Worm (Caenorhabditis elegans) whole organism, L2 larva: Measurements from ENCODE around the gene him-5.

Experiments used
- blmp-1 ChIP-seq: sonication (generic microtip); optimal IDR thresholded peaks from 2 replicates; lab custom pipeline; 2017; ENCODE audit warnings: missing genetic modification characterization, mild to moderate bottlenecking, missing compliant biosample characterization, antibody characterized with exemption, moderate library complexity; ENCODE audit not compliant: insufficient read depth
- ztf-4 ChIP-seq: fragments of 150-350 bp; optimal IDR thresholded peaks from 2 replicates; lab custom pipeline; 2014; ENCODE audit warnings: missing biosample characterization, missing genetic modification characterization

- TF ChIP-seq blmp-1 (tag; lab: Kevin White, UChicago), result no peak
- no peak for TF ChIP-seq ztf-4
These were observed 8.3 kb downstream of the him-5 start, which contains the start of the genes D1086.2 and D1086.1 for ce11 chrV:14098519-14098918.
